Fruit fly (Drosophila melanogaster) Kc167 (cell line): Measurements from ENCODE around the gene CG8945.

Experiments
- Myc ChIP-seq: fragments of >200 bp; optimal IDR thresholded peaks from 2 replicates; lab custom pipeline; 2017; ENCODE audit warnings: missing external identifiers
- Sin3A ChIP-seq: fragments of >200 bp; optimal IDR thresholded peaks from 2 replicates; lab custom pipeline; 2018; ENCODE audit warnings: missing external identifiers
- h ChIP-seq: fragments of >200 bp; optimal IDR thresholded peaks from 3 replicates; lab custom pipeline; 2018; ENCODE audit warnings: missing external identifiers
- psq ChIP-seq: fragments of >200 bp; optimal IDR thresholded peaks from 2 replicates; lab custom pipeline; 2017; ENCODE audit warnings: missing external identifiers
- ttk ChIP-seq: sonication (Bioruptor generic); optimal IDR thresholded peaks from 2 replicates; lab custom pipeline; 2017; ENCODE audit warnings: missing external identifiers

DNA sequence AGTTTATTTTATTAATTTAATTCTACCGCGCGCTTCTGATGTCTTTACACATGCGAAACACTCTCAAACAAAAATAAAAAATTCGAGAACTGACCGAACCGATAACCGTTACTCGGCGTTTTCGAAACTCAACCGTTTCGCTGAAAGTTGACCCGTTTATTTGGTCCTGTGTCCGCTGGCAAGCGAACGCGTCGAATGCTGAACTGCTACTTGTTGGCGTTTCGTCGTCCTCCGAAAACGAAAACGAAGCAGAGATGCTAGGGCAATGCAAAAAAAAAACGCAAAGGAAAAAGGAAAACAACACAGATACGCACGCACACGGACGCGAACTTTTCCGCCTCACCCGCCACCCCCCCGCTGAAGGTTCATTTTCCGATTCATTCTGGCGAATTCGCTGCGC is 20.8 kb downstream of the CG8945 start, which contains the start of gene CG45002:
- TF ChIP-seq Sin3A (lab: Kevin White, UChicago): no peak
- TF ChIP-seq psq (lab: Kevin White, UChicago): no peak
- TF ChIP-seq Myc: no peak
- no peak for TF ChIP-seq ttk (lab: Kevin White, UChicago)
- TF ChIP-seq h (lab: Kevin White, UChicago): no peak
